Fruit fly (Drosophila melanogaster) Kc167 (cell line): ENCODE results near the gene CG33489.

Experiments used
- h ChIP-seq: fragments of >200 bp; optimal IDR thresholded peaks from 3 replicates; lab custom pipeline; 2018; ENCODE audit warnings: missing external identifiers
- insv ChIP-seq: fragments of >200 bp; optimal IDR thresholded peaks from 3 replicates; lab custom pipeline; 2018; ENCODE audit warnings: missing external identifiers
- psq ChIP-seq: fragments of >200 bp; optimal IDR thresholded peaks from 2 replicates; lab custom pipeline; 2017; ENCODE audit warnings: missing external identifiers
- ttk ChIP-seq: sonication (Bioruptor generic); optimal IDR thresholded peaks from 2 replicates; lab custom pipeline; 2017; ENCODE audit warnings: missing external identifiers

- TF ChIP-seq insv, result no peak
- TF ChIP-seq psq (lab: Kevin White, UChicago), result no peak
- TF ChIP-seq ttk (lab: Kevin White, UChicago), result no peak
- no peak for TF ChIP-seq h (lab: Kevin White, UChicago)
Measured at dm6 chr3L:11574563-11574962, 2.3 kb downstream of the CG33489 start, which contains the start of gene CG33490.
